Worm (Caenorhabditis elegans) whole organism, late embryonic: ENCODE measurements around the gene D1044.6.

ENCODE experiments used
- ceh-14 ChIP-seq: sonication (generic microtip); optimal IDR thresholded peaks from 2 replicates; lab custom pipeline; 2016; ENCODE audit warnings: missing genotype, missing genetic modification characterization, missing compliant biosample characterization
- dmd-4 ChIP-seq: sonication (generic microtip); optimal IDR thresholded peaks from 2 replicates; lab custom pipeline; 2016; ENCODE audit warnings: borderline replicate concordance, missing genetic modification characterization, missing compliant biosample characterization
- elt-2 ChIP-seq: sonication (generic microtip); optimal IDR thresholded peaks from 2 replicates; lab custom pipeline; 2016; ENCODE audit warnings: missing genetic modification reagents, missing genetic modification characterization, missing compliant biosample characterization
- ets-4 ChIP-seq: sonication (generic microtip); optimal IDR thresholded peaks from 2 replicates; lab custom pipeline; 2016; ENCODE audit warnings: missing genetic modification characterization, missing compliant biosample characterization
- hlh-30 ChIP-seq: sonication (generic microtip); optimal IDR thresholded peaks from 2 replicates; lab custom pipeline; 2017; ENCODE audit warnings: antibody characterized with exemption, missing genetic modification characterization, missing compliant biosample characterization; ENCODE audit not compliant: insufficient read depth
- pag-3 ChIP-seq: sonication (generic microtip); optimal IDR thresholded peaks from 2 replicates; lab custom pipeline; 2016; ENCODE audit warnings: missing compliant biosample characterization, missing genetic modification characterization, borderline replicate concordance

DNA sequence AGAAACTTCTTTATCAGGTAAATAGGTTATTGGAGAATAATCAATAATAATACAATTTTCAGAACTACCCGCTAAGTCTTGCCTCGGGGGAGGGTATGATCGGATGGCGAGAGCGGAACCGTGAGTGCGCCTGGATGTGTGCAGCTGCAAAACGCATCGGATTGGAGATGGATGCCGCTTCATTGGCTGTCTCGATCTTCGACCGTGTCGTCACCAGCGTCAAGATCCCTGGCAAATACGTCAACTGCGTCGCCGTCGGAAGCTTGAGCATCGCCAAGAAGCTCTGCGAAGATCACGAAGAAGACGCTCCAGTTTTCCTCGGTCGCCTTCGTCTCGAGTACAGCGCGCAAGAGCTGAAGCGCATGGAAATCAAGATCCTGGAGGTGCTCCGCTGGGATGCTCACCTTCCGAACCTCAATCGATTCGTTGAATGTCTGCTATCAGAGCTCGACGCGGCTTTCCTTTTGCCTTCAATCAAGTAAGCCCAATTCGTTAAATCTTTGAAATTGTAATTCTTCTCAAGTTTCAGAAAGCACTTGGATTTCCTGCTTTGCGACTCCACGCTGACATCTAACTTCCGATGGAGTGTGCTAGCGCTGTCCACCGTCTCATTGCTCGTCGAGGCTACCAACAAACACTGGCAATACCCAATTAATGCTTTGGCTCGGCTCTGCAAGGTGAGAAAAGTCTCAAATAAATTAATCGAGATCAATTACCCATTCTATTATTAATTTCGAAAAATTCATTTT is 38.1 kb downstream of the D1044.6 start:
- TF ChIP-seq dmd-4 (tag; lab: Kevin White, UChicago) (no peak), elt-2 (no peak), ets-4 (tag; lab: Kevin White, UChicago) (no peak), hlh-30 (no peak), ceh-14 (tag; lab: Kevin White, UChicago) (no peak), pag-3 (tag; lab: Kevin White, UChicago) (no peak)
